Fruit fly (Drosophila melanogaster): Measurements from ENCODE around the gene r2d2.

DNA sequence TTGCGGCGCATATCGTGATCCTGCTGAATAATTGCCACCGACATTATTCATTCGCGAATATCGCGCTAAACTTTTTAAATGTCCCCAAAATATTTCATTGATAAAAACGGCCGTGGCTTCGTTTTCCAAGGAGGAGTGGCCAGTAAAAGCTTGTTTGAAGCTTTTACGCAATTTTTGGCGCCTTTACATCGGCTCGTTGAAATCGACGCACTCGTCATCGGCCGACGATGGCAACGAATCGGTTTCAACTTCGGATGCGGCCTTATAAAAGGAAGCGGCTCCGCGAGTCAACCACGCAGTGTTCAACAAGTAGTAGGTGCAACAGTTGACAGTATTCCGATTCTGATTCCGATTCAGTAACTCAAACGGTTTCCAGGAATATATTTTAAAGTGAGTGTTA is 32.6 kb upstream of the r2d2 start, which contains the start of gene CG7191:
- no peak for TF ChIP-seq Myc (optimal IDR thresholded peaks at IDR 0.05)
- no peak for TF ChIP-seq ttk (optimal IDR thresholded peaks at IDR 0.05)
- TF ChIP-seq h (optimal IDR thresholded peaks at IDR 0.05): no peak
- no peak for TF ChIP-seq insv (optimal IDR thresholded peaks at IDR 0.05)
